Fruit fly (Drosophila melanogaster): ENCODE measurements around the gene mon2.
A peak's percentile ranks its signal among the peaks of the same experiment; 100 is the strongest.

mon2 gene

DNA sequence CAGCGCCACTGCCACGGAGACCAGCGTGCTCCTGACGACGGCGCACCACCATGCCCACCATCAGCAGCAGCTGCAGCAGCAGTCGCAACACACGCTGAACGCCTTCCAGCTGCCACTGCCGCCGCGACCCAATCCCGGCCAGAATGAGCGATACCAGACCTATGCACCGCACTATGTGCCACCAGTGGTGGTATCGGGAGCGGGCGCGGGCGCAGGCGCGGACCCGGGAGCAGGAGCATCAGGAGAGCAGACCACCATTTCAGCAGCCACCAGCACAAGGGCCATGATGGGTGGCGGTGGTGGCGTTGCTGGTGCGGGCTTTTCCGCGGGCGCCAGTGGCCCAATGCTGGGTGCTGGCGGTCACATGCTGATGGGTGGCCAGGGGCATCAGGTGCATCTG, 20.7 kb downstream of the mon2 start:
- TF ChIP-seq CG8478 (optimal IDR thresholded peaks at IDR 0.05): no peak
- no peak for TF ChIP-seq CTCF (optimal IDR thresholded peaks at IDR 0.05)

DNA sequence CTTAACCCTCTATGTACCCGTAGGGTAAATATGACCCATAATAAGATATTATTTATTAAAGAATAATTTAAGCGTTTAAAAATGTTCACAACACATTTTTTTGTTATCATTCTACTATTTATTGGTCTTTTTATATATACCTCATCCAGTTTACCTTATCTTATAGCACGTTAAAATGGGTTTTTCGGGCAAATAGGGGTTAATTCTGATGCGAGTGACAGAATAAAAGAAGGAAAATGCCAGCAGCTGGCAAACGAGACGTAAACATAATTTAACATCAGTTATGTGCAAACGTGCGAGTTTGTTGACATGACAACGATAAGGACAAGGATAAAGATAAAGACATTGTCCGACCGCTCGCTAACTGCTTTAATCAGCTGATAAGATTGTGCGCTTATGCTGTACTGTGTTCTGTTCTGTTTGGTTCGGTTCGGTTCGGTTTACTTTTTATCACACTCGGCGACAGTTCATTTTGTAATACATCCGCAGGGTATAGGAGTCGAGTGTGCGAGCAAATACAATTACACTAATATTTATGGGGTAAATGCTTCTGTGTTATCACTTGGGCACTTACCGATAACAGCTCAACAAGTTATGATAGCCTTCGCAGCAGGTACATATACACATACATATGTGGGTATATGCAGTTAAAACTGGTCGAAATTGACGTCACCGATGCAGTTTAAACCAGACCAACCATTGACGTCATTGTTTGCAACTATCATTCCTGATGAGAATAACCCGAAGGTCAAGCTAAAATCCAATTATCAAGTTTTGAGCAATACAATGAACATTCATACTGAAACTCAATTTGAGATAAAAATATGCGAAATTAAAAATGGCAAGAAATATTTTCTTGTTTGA, 23.1 kb downstream of the mon2 start:
- no peak for TF ChIP-seq CTCF (optimal IDR thresholded peaks at IDR 0.05)

- TF ChIP-seq CTCF (optimal IDR thresholded peaks at IDR 0.05) (no peak), CG8478 (optimal IDR thresholded peaks at IDR 0.05) (no peak)
Measured at dm6 chr2L:8099615-8100375, 24.0 kb downstream of the mon2 start.

dm6 chr2L:8099050-8099449, 24.8 kb downstream of the mon2 start:
- TF ChIP-seq CTCF (optimal IDR thresholded peaks at IDR 0.05): no peak
- TF ChIP-seq CG8478 (optimal IDR thresholded peaks at IDR 0.05): no peak

DNA sequence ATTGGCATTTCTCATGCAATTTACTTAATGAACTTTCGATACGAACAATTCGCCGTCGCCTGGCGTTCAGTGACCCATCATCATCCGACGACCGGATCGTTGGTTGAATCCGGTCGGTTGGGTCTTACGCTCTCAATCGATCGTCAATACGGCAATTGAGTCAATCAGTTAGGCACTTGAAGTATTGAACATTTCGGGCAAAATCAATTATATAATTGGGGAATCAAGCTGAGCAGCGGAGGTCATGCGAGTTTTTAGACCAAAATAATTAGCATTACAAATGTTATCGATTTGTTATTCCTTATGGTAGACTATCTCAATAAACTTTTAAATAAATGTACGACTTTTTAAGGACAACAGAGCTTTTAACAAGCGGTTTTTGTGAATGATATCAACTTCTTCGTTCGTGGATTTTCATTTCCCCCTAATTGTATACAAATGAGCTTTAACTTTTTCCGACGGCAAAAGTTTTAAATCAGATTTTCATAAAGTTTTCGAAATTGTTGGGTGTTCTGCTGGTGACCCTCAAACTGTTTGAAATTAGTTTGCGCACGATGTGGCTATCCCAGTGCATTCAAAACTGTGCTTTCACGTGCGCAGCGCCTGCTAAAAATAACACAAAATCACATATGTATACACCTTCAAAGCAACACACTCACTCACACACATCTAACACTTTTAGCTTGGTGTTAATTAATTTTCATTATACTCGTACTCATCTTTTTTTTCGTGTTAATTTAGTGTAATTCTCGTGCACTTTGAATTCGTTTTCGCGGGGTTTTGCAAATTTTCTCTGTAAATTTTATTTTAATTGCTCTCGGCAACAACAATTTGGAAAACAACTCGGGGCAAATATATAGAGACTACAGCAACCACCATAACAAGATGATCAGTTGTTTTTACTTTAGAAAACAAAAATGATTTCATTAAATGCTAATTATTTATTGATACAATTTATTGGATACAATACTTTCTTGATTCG, 25.6 kb downstream of the mon2 start:
- TF ChIP-seq CG8478 (optimal IDR thresholded peaks at IDR 0.05): no peak
- peak in 1 of 2 experiments; percentile 3 for TF ChIP-seq CTCF (optimal IDR thresholded peaks at IDR 0.05)

DNA sequence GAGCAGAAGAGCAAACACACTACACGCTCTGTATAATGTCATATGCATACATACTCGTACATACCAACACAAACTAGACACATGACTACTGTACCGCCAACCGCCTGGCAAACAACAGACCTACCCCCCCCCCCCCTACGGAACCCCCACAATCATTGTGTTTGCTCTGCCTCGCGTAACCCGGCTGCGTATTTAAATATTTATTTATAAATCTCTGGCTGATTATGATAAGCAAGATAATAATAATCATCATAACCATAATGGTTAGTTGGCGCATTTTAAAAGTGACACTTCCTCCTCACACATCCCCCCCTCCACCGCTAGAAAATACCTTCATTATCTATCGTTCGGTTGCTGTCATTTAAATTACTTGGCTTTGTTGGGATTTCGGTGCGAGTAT, 26.3 kb downstream of the mon2 start:
- TF ChIP-seq CG8478 (optimal IDR thresholded peaks at IDR 0.05) (no peak), CTCF (optimal IDR thresholded peaks at IDR 0.05) (no peak)

DNA sequence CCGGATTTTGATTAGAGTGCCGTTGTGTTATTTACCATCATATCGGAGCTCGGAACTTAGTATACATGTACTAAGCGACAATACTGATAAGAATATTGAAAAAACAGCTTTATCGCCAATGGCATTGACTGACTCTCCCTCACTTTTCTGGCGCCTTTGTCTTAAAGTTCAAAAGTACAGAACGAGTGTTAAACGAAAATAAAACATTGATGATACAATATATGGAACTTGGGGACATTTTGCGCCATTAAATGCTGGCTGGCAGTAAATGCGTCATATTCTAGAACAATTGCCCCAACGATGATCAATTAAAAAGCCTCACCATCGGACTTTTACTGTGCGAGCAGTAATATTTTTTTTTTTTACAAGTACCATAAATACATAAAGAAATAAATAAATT, 28.6 kb downstream of the mon2 start:
- TF ChIP-seq CTCF (optimal IDR thresholded peaks at IDR 0.05): no peak
- no peak for TF ChIP-seq CG8478 (optimal IDR thresholded peaks at IDR 0.05)

DNA sequence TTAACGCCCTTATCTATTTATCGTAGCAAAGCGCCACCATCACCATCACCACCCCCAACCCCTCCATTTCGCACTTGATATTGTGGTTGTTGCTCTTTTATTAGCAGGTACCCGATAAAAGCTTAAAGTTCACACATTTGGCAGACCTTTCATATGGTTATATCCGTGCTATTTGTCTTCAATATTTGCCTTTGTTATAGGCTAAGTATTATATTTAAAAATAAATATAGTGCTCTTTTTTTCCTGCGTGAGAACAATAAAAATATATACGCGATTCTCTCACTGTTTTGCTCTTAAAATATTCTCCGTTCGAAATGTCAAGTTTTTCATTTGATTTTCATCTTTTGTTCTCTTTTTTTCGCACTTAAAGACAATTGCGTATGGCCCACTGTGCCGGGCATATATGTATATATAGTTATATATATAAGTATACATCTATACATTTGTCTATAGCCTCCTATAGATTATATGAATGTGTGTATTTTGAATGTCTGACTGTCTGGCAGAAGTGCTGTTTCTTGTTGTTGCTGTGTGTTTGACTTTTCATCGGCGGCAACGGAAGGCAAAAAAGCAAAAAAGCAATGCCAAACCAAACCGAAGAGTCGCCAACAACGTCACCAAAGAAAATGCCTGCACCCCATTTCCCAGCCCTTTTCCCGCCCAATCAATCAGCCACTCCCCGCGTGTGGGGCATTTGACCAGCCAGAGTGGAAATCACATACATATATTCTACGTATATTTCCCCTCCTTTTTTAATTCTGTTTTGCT, 29.6 kb downstream of the mon2 start:
- TF ChIP-seq CTCF (optimal IDR thresholded peaks at IDR 0.05) (no peak), CG8478 (optimal IDR thresholded peaks at IDR 0.05) (no peak)

DNA sequence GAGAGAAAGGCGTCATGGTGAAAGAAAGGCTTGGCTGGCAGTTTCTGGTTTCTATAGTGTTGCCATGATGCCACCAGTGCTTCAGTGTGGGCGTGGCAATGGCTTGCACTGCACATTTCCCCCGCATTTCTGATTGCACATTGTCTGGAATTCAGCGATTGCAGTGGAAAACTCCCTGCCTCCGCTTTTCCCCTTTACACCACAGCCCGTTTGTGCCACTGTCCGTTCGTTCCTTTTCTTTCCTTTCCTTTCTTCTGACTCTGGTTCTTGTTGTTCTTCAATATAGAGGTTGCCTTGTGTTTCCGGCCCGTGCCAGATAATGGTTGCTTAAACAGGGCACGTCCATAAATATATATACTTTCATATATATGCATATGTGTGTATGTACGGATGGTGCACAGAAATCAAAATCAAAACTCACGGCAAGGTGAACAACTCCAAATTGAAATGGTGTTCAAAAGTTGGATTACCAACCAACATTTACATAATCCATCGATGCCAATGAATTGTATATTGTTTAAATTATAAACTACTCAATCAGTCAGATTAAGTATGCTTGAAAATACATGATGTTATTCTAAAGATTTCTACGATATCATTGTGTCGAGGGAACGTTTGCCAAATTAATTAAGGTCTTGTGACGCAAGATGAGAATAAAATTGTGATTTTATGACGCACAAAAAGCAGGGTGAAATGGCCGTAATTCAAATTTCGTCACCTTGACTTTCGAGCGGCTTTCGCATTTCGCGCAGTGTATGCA, 30.4 kb downstream of the mon2 start:
- TF ChIP-seq CTCF (optimal IDR thresholded peaks at IDR 0.05) (no peak), CG8478 (optimal IDR thresholded peaks at IDR 0.05) (no peak)

dm6 chr2L:8091908-8092307, 31.9 kb downstream of the mon2 start:
- TF ChIP-seq CTCF (optimal IDR thresholded peaks at IDR 0.05) (no peak), CG8478 (optimal IDR thresholded peaks at IDR 0.05) (no peak)

dm6 chr2L:8091429-8091828, 32.4 kb downstream of the mon2 start:
- TF ChIP-seq CG8478 (optimal IDR thresholded peaks at IDR 0.05): no peak
- no peak for TF ChIP-seq CTCF (optimal IDR thresholded peaks at IDR 0.05)

- TF ChIP-seq CTCF (optimal IDR thresholded peaks at IDR 0.05): no peak
Measured at dm6 chr2L:8088025-8088789, 35.6 kb downstream of the mon2 start.

dm6 chr2L:8087468-8087789, 36.4 kb downstream of the mon2 start:
- no peak for TF ChIP-seq CG8478 (optimal IDR thresholded peaks at IDR 0.05)
- no peak for TF ChIP-seq CTCF (optimal IDR thresholded peaks at IDR 0.05)
